Worm (Caenorhabditis elegans): ENCODE data around the gene msp-57.

ce11 chrIV:5090993-5091793, 28.8 kb downstream of the msp-57 start, which contains the start of the genes snpn-1 and C02B10.4:
- TF ChIP-seq ces-1 (GFP tag; optimal IDR thresholded peaks at IDR 0.05) = peak; percentile 92
- no peak for TF ChIP-seq zip-8 (tag; optimal IDR thresholded peaks at IDR 0.05)
- TF ChIP-seq mep-1 (tag; optimal IDR thresholded peaks at IDR 0.05) = no peak
- no peak for TF ChIP-seq drap-1 (GFP tag; optimal IDR thresholded peaks at IDR 0.05)
- TF ChIP-seq ceh-43 (GFP tag; optimal IDR thresholded peaks at IDR 0.05) = peak; percentile 52
- TF ChIP-seq snpc-4 (tag; optimal IDR thresholded peaks at IDR 0.05) = no peak
- TF ChIP-seq mls-2 (tag; optimal IDR thresholded peaks at IDR 0.05) = no peak

All from whole organism, mixed stage, embryonic.